Fruit fly (Drosophila melanogaster) whole organism: Measurements from ENCODE around the gene Karl.

Experiments used
- EcR ChIP-seq, 2 experiments: fragments of >200 bp; optimal IDR thresholded peaks; 2 replicates each; lab custom pipeline; 2017; ENCODE audit warnings: missing biosample characterization in 2 of 2, missing genetic modification characterization in 2 of 2, missing genetic modification reagents in 2 of 2
- pan ChIP-seq: fragments of >200 bp; optimal IDR thresholded peaks from 2 replicates; lab custom pipeline; 2017
- psq ChIP-seq: fragments of >200 bp; optimal IDR thresholded peaks from 2 replicates; lab custom pipeline; 2017

DNA sequence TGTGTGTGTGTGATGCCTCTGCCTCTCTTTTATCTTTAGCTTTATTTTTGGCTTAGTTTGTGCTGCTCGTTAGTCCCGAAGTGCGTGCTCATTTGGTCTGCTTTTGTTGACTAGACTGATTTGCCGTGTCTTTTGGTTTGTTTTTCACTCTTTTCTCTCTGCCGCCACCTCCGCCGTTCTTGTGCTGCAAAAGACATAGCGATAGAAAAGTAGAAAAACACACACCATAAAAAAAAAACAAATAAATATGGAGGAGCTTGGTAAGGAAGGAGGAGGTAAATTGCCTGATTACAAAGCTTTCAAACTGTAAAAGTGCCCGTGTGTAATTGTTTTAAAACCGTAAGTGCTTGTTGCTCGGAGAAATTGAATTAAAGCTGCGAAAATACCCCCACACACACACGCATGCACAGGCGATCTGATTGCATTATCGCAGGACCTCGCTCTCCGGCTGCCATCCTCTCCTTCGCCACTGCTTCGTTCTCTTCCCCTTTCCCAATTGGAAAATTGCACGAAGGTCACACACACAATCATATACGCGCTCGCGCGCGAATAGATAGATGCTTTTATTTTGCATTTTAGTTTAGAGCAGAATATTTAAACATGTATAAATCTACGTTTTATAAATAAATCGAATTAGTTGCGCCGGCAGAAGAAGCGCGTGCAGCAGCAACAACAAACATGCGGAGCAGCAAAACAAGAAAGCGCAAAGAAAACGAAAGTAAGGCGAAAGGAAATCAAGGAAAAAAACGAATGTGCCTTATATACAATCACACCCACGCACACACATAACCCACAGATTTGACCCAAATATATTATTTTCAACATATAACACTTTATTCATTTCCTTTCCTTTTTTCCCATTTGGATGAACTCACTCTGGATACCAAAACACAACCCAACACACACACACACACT, 28.4 kb downstream of the Karl start:
- TF ChIP-seq psq (no peak), EcR (GFP tag; optimal IDR thresholded peaks at IDR 0.05; lab: Kevin White, UChicago) (no peak), pan (no peak)
